Fruit fly (Drosophila melanogaster) whole organism, embryonic: ENCODE data around the gene sp3.

ENCODE experiments used
- CG10565 ChIP-seq: fragments of 200-800 bp; sonication (Bioruptor generic); optimal IDR thresholded peaks from 3 replicates; lab custom pipeline; 2016; ENCODE audit warnings: missing biosample characterization, mild to moderate bottlenecking, missing genetic modification characterization
- CG10959 ChIP-seq: fragments of 200-800 bp; sonication (Bioruptor generic); IDR thresholded peaks from 2 replicates; pipeline ENCODE4 v1.3.6; 2022; ENCODE audit warnings: missing biosample characterization, missing genetic modification characterization
- CG13296 ChIP-seq: fragments of 200-800 bp; sonication (Bioruptor generic); optimal IDR thresholded peaks from 3 replicates; lab custom pipeline; 2018; ENCODE audit warnings: missing biosample characterization, mild to moderate bottlenecking, missing genetic modification characterization
- CG15696 ChIP-seq: fragments of 200-800 bp; sonication (Bioruptor generic); optimal IDR thresholded peaks from 2 replicates; lab custom pipeline; 2019; ENCODE audit warnings: missing biosample characterization, mild to moderate bottlenecking, missing genetic modification characterization, moderate library complexity
- CG17186 ChIP-seq: fragments of 200-800 bp; sonication (Bioruptor generic); optimal IDR thresholded peaks from 3 replicates; lab custom pipeline; 2017; ENCODE audit warnings: missing biosample characterization, missing genetic modification reagents, missing genetic modification characterization
- CG17328 ChIP-seq: fragments of 200-800 bp; sonication (Bioruptor generic); IDR thresholded peaks from 2 replicates; pipeline ENCODE4 v1.3.6; 2022; ENCODE audit warnings: missing biosample characterization, missing genetic modification characterization
- CG31365 ChIP-seq: fragments of 200-800 bp; sonication (Bioruptor generic); optimal IDR thresholded peaks from 2 replicates; lab custom pipeline; 2018; ENCODE audit warnings: missing biosample characterization, mild to moderate bottlenecking, missing genetic modification characterization
- CG32532 ChIP-seq: fragments of 200-800 bp; sonication (Bioruptor generic); IDR thresholded peaks from 2 replicates; pipeline ENCODE4 v1.3.6; 2022; ENCODE audit warnings: missing biosample characterization, missing genetic modification characterization
- CG34224 ChIP-seq: fragments of 200-800 bp; sonication (Bioruptor generic); IDR thresholded peaks from 3 replicates; pipeline ENCODE4 v1.3.6; 2022; ENCODE audit warnings: missing biosample characterization, missing genetic modification characterization; ENCODE audit not compliant: partially characterized antibody
- CG6254 ChIP-seq: fragments of 200-800 bp; sonication (Bioruptor generic); optimal IDR thresholded peaks from 3 replicates; lab custom pipeline; 2017; ENCODE audit warnings: mild to moderate bottlenecking, missing biosample characterization, missing genetic modification reagents, missing genetic modification characterization
- CG6683 ChIP-seq: fragments of 200-800 bp; sonication (Bioruptor generic); optimal IDR thresholded peaks from 2 replicates; lab custom pipeline; 2017; ENCODE audit warnings: missing biosample characterization, mild to moderate bottlenecking, missing genetic modification characterization, missing genetic modification reagents
- Ets65A ChIP-seq: fragments of 200-800 bp; sonication (Bioruptor generic); peaks from one replicate; lab custom pipeline; 2016; ENCODE audit warnings: missing biosample characterization, missing genetic modification characterization
- Fer2 ChIP-seq: fragments of 200-800 bp; sonication (Bioruptor generic); optimal IDR thresholded peaks from 2 replicates; lab custom pipeline; 2018; ENCODE audit warnings: missing biosample characterization, mild to moderate bottlenecking, missing genetic modification characterization, moderate library complexity
- HmgD ChIP-seq: fragments of 200-800 bp; sonication (Bioruptor generic); optimal IDR thresholded peaks from 3 replicates; lab custom pipeline; 2016; ENCODE audit warnings: missing biosample characterization, missing genetic modification characterization
- MTF-1 ChIP-seq: fragments of 200-800 bp; sonication (Bioruptor generic); optimal IDR thresholded peaks from 2 replicates; lab custom pipeline; 2018; ENCODE audit warnings: missing biosample characterization, mild to moderate bottlenecking, missing genetic modification characterization, borderline replicate concordance
- PHDP ChIP-seq: fragments of 200-800 bp; sonication (Bioruptor generic); optimal IDR thresholded peaks from 3 replicates; lab custom pipeline; 2018; ENCODE audit warnings: missing biosample characterization, mild to moderate bottlenecking, missing genetic modification characterization, moderate library complexity
- Poxn ChIP-seq: fragments of 200-800 bp; sonication (Bioruptor generic); IDR thresholded peaks from 2 replicates; pipeline ENCODE4 v1.3.6; 2022; ENCODE audit warnings: missing biosample characterization, missing genetic modification characterization
- Six4 ChIP-seq: fragments of 200-800 bp; sonication (Bioruptor generic); optimal IDR thresholded peaks from 2 replicates; lab custom pipeline; 2016; ENCODE audit warnings: missing biosample characterization, missing genetic modification characterization
- abd-A ChIP-seq: fragments of 200-800 bp; sonication (Bioruptor generic); optimal IDR thresholded peaks from 3 replicates; lab custom pipeline; 2019; ENCODE audit warnings: missing biosample characterization, mild to moderate bottlenecking, missing genetic modification characterization, moderate library complexity
- caup ChIP-seq: fragments of 200-800 bp; sonication (Bioruptor generic); optimal IDR thresholded peaks from 3 replicates; lab custom pipeline; 2017; ENCODE audit warnings: missing biosample characterization, mild to moderate bottlenecking, missing genetic modification characterization, moderate library complexity; ENCODE audit not compliant: severe bottlenecking
- corto ChIP-seq: fragments of 200-800 bp; sonication (Bioruptor generic); optimal IDR thresholded peaks from 2 replicates; lab custom pipeline; 2016; ENCODE audit warnings: missing biosample characterization, mild to moderate bottlenecking, missing genetic modification characterization, moderate library complexity
- crp ChIP-seq, 2 experiments: fragments of 200-800 bp; sonication (Bioruptor generic); optimal IDR thresholded peaks; 2 replicates in 1 of 2; 3 replicates in 1 of 2; lab custom pipeline; 2017; ENCODE audit warnings: missing biosample characterization in 2 of 2, missing genetic modification characterization in 2 of 2, mild to moderate bottlenecking in 1 of 2, moderate library complexity in 1 of 2
- dm ChIP-seq: fragments of 200-800 bp; sonication (Bioruptor generic); optimal IDR thresholded peaks from 3 replicates; lab custom pipeline; 2016; ENCODE audit warnings: missing biosample characterization, missing genetic modification characterization
- fd102C ChIP-seq: fragments of 200-800 bp; sonication (Bioruptor generic); optimal IDR thresholded peaks from 2 replicates; lab custom pipeline; 2018; ENCODE audit warnings: missing biosample characterization, mild to moderate bottlenecking, missing genetic modification characterization, moderate library complexity
- fd64A ChIP-seq: fragments of 200-800 bp; sonication (Bioruptor generic); optimal IDR thresholded peaks from 3 replicates; lab custom pipeline; 2018; ENCODE audit warnings: missing biosample characterization, mild to moderate bottlenecking, missing genetic modification characterization
- fru ChIP-seq: fragments of >200 bp; optimal IDR thresholded peaks from 2 replicates; lab custom pipeline; 2017
- gce ChIP-seq: fragments of 200-800 bp; sonication (Bioruptor generic); IDR thresholded peaks from 3 replicates; pipeline ENCODE4 v1.3.6; 2022; ENCODE audit warnings: missing biosample characterization, missing genetic modification characterization
- gcm ChIP-seq: fragments of 200-800 bp; sonication (Bioruptor generic); optimal IDR thresholded peaks from 2 replicates; lab custom pipeline; 2019; ENCODE audit warnings: missing biosample characterization, mild to moderate bottlenecking, missing genetic modification characterization, moderate library complexity
- grn ChIP-seq: fragments of 200-800 bp; sonication (Bioruptor generic); optimal IDR thresholded peaks from 3 replicates; lab custom pipeline; 2017; ENCODE audit warnings: missing biosample characterization, missing genetic modification characterization
- jumu ChIP-seq: fragments of 200-800 bp; sonication (Bioruptor generic); optimal IDR thresholded peaks from 3 replicates; lab custom pipeline; 2016; ENCODE audit warnings: missing biosample characterization, missing genetic modification characterization
- lola ChIP-seq, 3 experiments: fragments of >200 bp in 2 of 3; fragments of 200-800 bp in 1 of 3; sonication (Bioruptor generic) in 1 of 3; optimal IDR thresholded peaks; 2 replicates each; lab custom pipeline; 2017 to 2019; ENCODE audit warnings: missing biosample characterization in 3 of 3, missing genetic modification characterization in 3 of 3, mild to moderate bottlenecking in 1 of 3, moderate library complexity in 1 of 3
- oc ChIP-seq: fragments of 200-800 bp; sonication (Bioruptor generic); optimal IDR thresholded peaks from 2 replicates; lab custom pipeline; 2018; ENCODE audit warnings: missing biosample characterization, mild to moderate bottlenecking, missing genetic modification characterization, moderate library complexity
- odd ChIP-seq: fragments of 200-800 bp; sonication (Bioruptor generic); optimal IDR thresholded peaks from 2 replicates; lab custom pipeline; 2017; ENCODE audit warnings: missing biosample characterization, mild to moderate bottlenecking, missing genetic modification characterization
- org-1 ChIP-seq: fragments of 200-800 bp; sonication (Bioruptor generic); optimal IDR thresholded peaks from 2 replicates; lab custom pipeline; 2017; ENCODE audit warnings: missing biosample characterization, missing genetic modification characterization
- pb ChIP-seq: fragments of 200-800 bp; sonication (Bioruptor generic); optimal IDR thresholded peaks from 3 replicates; lab custom pipeline; 2016; ENCODE audit warnings: missing biosample characterization, missing genetic modification characterization
- pros ChIP-seq: fragments of 200-800 bp; sonication (Bioruptor generic); optimal IDR thresholded peaks from 3 replicates; lab custom pipeline; 2019; ENCODE audit warnings: missing biosample characterization, mild to moderate bottlenecking, missing genetic modification characterization, moderate library complexity
- row ChIP-seq: fragments of 200-800 bp; sonication (Bioruptor generic); IDR thresholded peaks from 3 replicates; pipeline ENCODE4 v1.3.6; 2022; ENCODE audit warnings: missing biosample characterization, missing genetic modification characterization
- run ChIP-seq: fragments of 200-800 bp; sonication (Bioruptor generic); optimal IDR thresholded peaks from 3 replicates; lab custom pipeline; 2018; ENCODE audit warnings: missing biosample characterization, mild to moderate bottlenecking, missing genetic modification characterization
- sd ChIP-seq: fragments of 200-800 bp; sonication (Bioruptor generic); optimal IDR thresholded peaks from 3 replicates; lab custom pipeline; 2018; ENCODE audit warnings: missing biosample characterization, mild to moderate bottlenecking, missing genetic modification characterization, moderate library complexity
- shn ChIP-seq: fragments of 200-800 bp; sonication (Bioruptor generic); optimal IDR thresholded peaks from 3 replicates; lab custom pipeline; 2016; ENCODE audit warnings: missing biosample characterization, missing genetic modification characterization
- sim ChIP-seq: fragments of 200-800 bp; sonication (Bioruptor generic); IDR thresholded peaks from 2 replicates; pipeline ENCODE4 v1.3.6; 2022; ENCODE audit warnings: missing biosample characterization, missing genetic modification characterization
- sob ChIP-seq: fragments of 200-800 bp; sonication (Bioruptor generic); IDR thresholded peaks from 2 replicates; pipeline ENCODE4 v1.3.6; 2022; ENCODE audit warnings: missing biosample characterization, missing genetic modification characterization
- toy ChIP-seq: fragments of 200-800 bp; sonication (Bioruptor generic); IDR thresholded peaks from 2 replicates; pipeline ENCODE4 v1.3.6; 2022; ENCODE audit warnings: missing biosample characterization, missing genetic modification characterization
- wdn ChIP-seq: fragments of 200-800 bp; sonication (Bioruptor generic); IDR thresholded peaks from 2 replicates; pipeline ENCODE4 v1.3.6; 2022; ENCODE audit warnings: missing biosample characterization, missing genetic modification characterization

Gene sp3

dm6 chr3R:21499131-21500036 is 21.3 kb upstream of the sp3 start, which contains the start of gene C15 (continued):
- TF ChIP-seq MTF-1 (no peak), CG17186 (GFP tag; lab: Kevin White, UChicago) (no peak), wdn (GFP tag; lab: Robert Waterston, UW) (no peak), odd (GFP tag; lab: Kevin White, UChicago) (no peak), CG17328 (GFP tag; lab: Robert Waterston, UW) (no peak), lola (GFP tag; optimal IDR thresholded peaks at IDR 0.05; lab: Kevin White, UChicago) (no peak), CG10565 (no peak), jumu (GFP tag; lab: Kevin White, UChicago) (no peak), CG6254 (no peak), CG10959 (GFP tag; lab: Robert Waterston, UW) (no peak), Six4 (GFP tag; lab: Kevin White, UChicago) (no peak), fd64A (GFP tag; lab: Kevin White, UChicago) (no peak), org-1 (GFP tag; lab: Kevin White, UChicago) (no peak), pb (GFP tag; lab: Kevin White, UChicago) (no peak), gcm (GFP tag; lab: Kevin White, UChicago) (peak; percentile 20), HmgD (no peak), shn (no peak), Poxn (GFP tag; lab: Robert Waterston, UW) (no peak), CG13296 (no peak), toy (GFP tag; lab: Robert Waterston, UW) (no peak), row (GFP tag; lab: Robert Waterston, UW) (no peak), PHDP (tag; lab: Kevin White, UChicago) (no peak), sob (no peak; the same call in 1 of the 2 replicates), Fer2 (tag; lab: Kevin White, UChicago) (no peak), caup (GFP tag; lab: Kevin White, UChicago) (peak; percentile 41)

- no peak for TF ChIP-seq CG32532 (GFP tag; lab: Robert Waterston, UW)
- no peak for TF ChIP-seq gce (GFP tag; lab: Robert Waterston, UW)
- TF ChIP-seq corto (GFP tag; lab: Kevin White, UChicago): no peak
- peak; percentile 59 for TF ChIP-seq grn (GFP tag; lab: Kevin White, UChicago)
- no peak for TF ChIP-seq CG34224
- no peak for TF ChIP-seq crp (GFP tag; optimal IDR thresholded peaks at IDR 0.05; lab: Kevin White, UChicago)
- TF ChIP-seq sim (GFP tag; lab: Robert Waterston, UW): no peak
- TF ChIP-seq fru (lab: Kevin White, UChicago): no peak
- TF ChIP-seq CG31365 (tag; lab: Kevin White, UChicago): no peak
- no peak for TF ChIP-seq dm (GFP tag; lab: Kevin White, UChicago)
- no peak for TF ChIP-seq fd102C (GFP tag; lab: Kevin White, UChicago)
- TF ChIP-seq run (tag; lab: Kevin White, UChicago): peak; percentile 58
- peak; percentile 90 for TF ChIP-seq abd-A (tag; lab: Kevin White, UChicago)
- TF ChIP-seq pros (GFP tag; lab: Kevin White, UChicago): peak; percentile 5
- TF ChIP-seq CG6683 (GFP tag; lab: Kevin White, UChicago): no peak
- peak; percentile 76 for TF ChIP-seq Ets65A
- no peak for TF ChIP-seq CG15696 (tag; lab: Kevin White, UChicago)
- TF ChIP-seq oc (tag; lab: Kevin White, UChicago): peak; percentile 81
- peak; percentile 84 for TF ChIP-seq sd (tag; lab: Kevin White, UChicago)
Measured at dm6 chr3R:21501263-21501824, 19.4 kb upstream of the sp3 start.
